Worm (Caenorhabditis elegans) whole organism, L2 larva: Measurements from ENCODE around the gene T16G12.3.

Source experiments
- alr-1 ChIP-seq: fragments of 150-350 bp; optimal IDR thresholded peaks from 2 replicates; lab custom pipeline; 2014; ENCODE audit warnings: missing biosample characterization, missing genetic modification characterization
- aly-2 ChIP-seq: fragments of 150-350 bp; optimal IDR thresholded peaks from 2 replicates; lab custom pipeline; 2014; ENCODE audit warnings: missing biosample characterization, missing genetic modification characterization
- ama-1 ChIP-seq: fragments of 150-350 bp; optimal IDR thresholded peaks from 2 replicates; lab custom pipeline; 2018; ENCODE audit warnings: inconsistent platforms
- blmp-1 ChIP-seq: sonication (generic microtip); optimal IDR thresholded peaks from 2 replicates; lab custom pipeline; 2017; ENCODE audit warnings: missing genetic modification characterization, mild to moderate bottlenecking, missing compliant biosample characterization, antibody characterized with exemption, moderate library complexity; ENCODE audit not compliant: insufficient read depth
- ceh-82 ChIP-seq: fragments of 150-350 bp; optimal IDR thresholded peaks from 2 replicates; lab custom pipeline; 2014; ENCODE audit warnings: missing biosample characterization, missing genetic modification characterization
- crh-2 ChIP-seq: sonication (generic microtip); optimal IDR thresholded peaks from 2 replicates; lab custom pipeline; 2017; ENCODE audit warnings: missing biosample characterization, missing genetic modification characterization
- dmd-4 ChIP-seq: sonication (generic microtip); optimal IDR thresholded peaks from 2 replicates; lab custom pipeline; 2017; ENCODE audit warnings: missing biosample characterization, missing genetic modification characterization
- egl-27 ChIP-seq: sonication (generic microtip); optimal IDR thresholded peaks from 3 replicates; lab custom pipeline; 2017; ENCODE audit warnings: missing biosample characterization, missing genetic modification reagents, missing genetic modification characterization
- elt-3 ChIP-seq: sonication (generic microtip); optimal IDR thresholded peaks from 2 replicates; lab custom pipeline; 2017; ENCODE audit warnings: missing biosample characterization, missing genetic modification characterization
- fos-1 ChIP-seq: fragments of 150-350 bp; optimal IDR thresholded peaks from 2 replicates; lab custom pipeline; 2014; ENCODE audit warnings: missing biosample characterization, missing genetic modification characterization
- gmeb-1 ChIP-seq: fragments of 150-350 bp; optimal IDR thresholded peaks from 2 replicates; lab custom pipeline; 2014; ENCODE audit warnings: missing biosample characterization, missing genetic modification characterization
- lin-11 ChIP-seq: fragments of 150-350 bp; sonication (generic microtip); optimal IDR thresholded peaks from 2 replicates; lab custom pipeline; 2014; ENCODE audit warnings: missing biosample characterization, missing genetic modification characterization, inconsistent platforms, mixed read lengths
- lin-13 ChIP-seq: fragments of 150-350 bp; optimal IDR thresholded peaks from 2 replicates; lab custom pipeline; 2014; ENCODE audit warnings: missing biosample characterization, missing genetic modification reagents, missing genetic modification characterization
- lsy-2 ChIP-seq, 2 experiments: fragments of 150-350 bp in 1 of 2; sonication (generic microtip) in 1 of 2; optimal IDR thresholded peaks; 2 replicates each; lab custom pipeline; 2014 to 2017; ENCODE audit warnings: missing biosample characterization in 2 of 2, missing genetic modification characterization in 2 of 2
- mbf-1 ChIP-seq: sonication (generic microtip); optimal IDR thresholded peaks from 2 replicates; lab custom pipeline; 2017; ENCODE audit warnings: missing biosample characterization, missing genetic modification characterization
- nhr-10 ChIP-seq: sonication (generic microtip); optimal IDR thresholded peaks from 2 replicates; lab custom pipeline; 2017; ENCODE audit warnings: missing biosample characterization, missing genetic modification characterization
- nhr-11 ChIP-seq: fragments of 150-350 bp; optimal IDR thresholded peaks from 2 replicates; lab custom pipeline; 2014; ENCODE audit warnings: missing biosample characterization, missing genetic modification characterization
- nhr-129 ChIP-seq: fragments of 150-350 bp; optimal IDR thresholded peaks from 2 replicates; lab custom pipeline; 2014; ENCODE audit warnings: missing biosample characterization, missing genetic modification characterization
- nhr-21 ChIP-seq: fragments of 150-350 bp; optimal IDR thresholded peaks from 2 replicates; lab custom pipeline; 2014; ENCODE audit warnings: missing biosample characterization, missing genetic modification characterization
- nhr-23 ChIP-seq: fragments of 150-350 bp; optimal IDR thresholded peaks from 2 replicates; lab custom pipeline; 2014; ENCODE audit warnings: missing biosample characterization, missing genetic modification reagents, missing genetic modification characterization
- nhr-237 ChIP-seq: fragments of 150-350 bp; optimal IDR thresholded peaks from 2 replicates; lab custom pipeline; 2014; ENCODE audit warnings: missing biosample characterization, missing genetic modification characterization
- nhr-25 ChIP-seq: fragments of 150-350 bp; sonication (generic microtip); optimal IDR thresholded peaks from 3 replicates; lab custom pipeline; 2014; ENCODE audit warnings: missing biosample characterization, missing genetic modification characterization
- nhr-6 ChIP-seq: fragments of 150-350 bp; optimal IDR thresholded peaks from 2 replicates; lab custom pipeline; 2014; ENCODE audit warnings: missing biosample characterization, missing genetic modification characterization
- sem-4 ChIP-seq: fragments of 150-350 bp; optimal IDR thresholded peaks from 2 replicates; lab custom pipeline; 2014; ENCODE audit warnings: missing biosample characterization, missing genetic modification reagents, missing genetic modification characterization
- skn-1 ChIP-seq: sonication (generic microtip); optimal IDR thresholded peaks from 2 replicates; lab custom pipeline; 2017; ENCODE audit warnings: missing biosample characterization, missing genetic modification characterization
- sma-9 ChIP-seq, 2 experiments: fragments of 150-350 bp in 1 of 2; sonication (generic microtip) in 1 of 2; optimal IDR thresholded peaks; 2 replicates each; lab custom pipeline; 2014 to 2016; ENCODE audit warnings: missing genetic modification characterization in 2 of 2, mild to moderate bottlenecking in 1 of 2, missing biosample characterization in 1 of 2, missing compliant biosample characterization in 1 of 2, missing genetic modification reagents in 1 of 2, moderate library complexity in 1 of 2
- snpc-4 ChIP-seq: fragments of 150-350 bp; optimal IDR thresholded peaks from 2 replicates; lab custom pipeline; 2014; ENCODE audit warnings: missing biosample characterization, missing genetic modification characterization
- unc-39 ChIP-seq: fragments of 150-350 bp; optimal IDR thresholded peaks from 2 replicates; lab custom pipeline; 2014; ENCODE audit warnings: missing biosample characterization, missing genetic modification characterization
- unc-55 ChIP-seq: fragments of 150-350 bp; sonication (generic microtip); optimal IDR thresholded peaks from 3 replicates; lab custom pipeline; 2014; ENCODE audit warnings: missing biosample characterization, missing genetic modification reagents, missing genetic modification characterization
- unc-62 ChIP-seq: fragments of 150-350 bp; optimal IDR thresholded peaks from 2 replicates; lab custom pipeline; 2014; ENCODE audit warnings: missing biosample characterization, missing genetic modification reagents, missing genetic modification characterization
- zag-1 ChIP-seq: fragments of 150-350 bp; optimal IDR thresholded peaks from 2 replicates; lab custom pipeline; 2014; ENCODE audit warnings: missing biosample characterization, missing genetic modification characterization
- ztf-1 ChIP-seq: fragments of 200-800 bp; sonication (Bioruptor generic); conservative IDR thresholded peaks from 2 replicates; pipeline ENCODE4 v1.3.6; 2022; ENCODE audit warnings: missing genetic modification characterization, missing compliant biosample characterization
- ztf-11 ChIP-seq: sonication (generic microtip); optimal IDR thresholded peaks from 2 replicates; lab custom pipeline; 2017; ENCODE audit warnings: missing biosample characterization, missing genetic modification characterization
- ztf-4 ChIP-seq: fragments of 150-350 bp; optimal IDR thresholded peaks from 2 replicates; lab custom pipeline; 2014; ENCODE audit warnings: missing biosample characterization, missing genetic modification characterization

T16G12.3 gene

DNA sequence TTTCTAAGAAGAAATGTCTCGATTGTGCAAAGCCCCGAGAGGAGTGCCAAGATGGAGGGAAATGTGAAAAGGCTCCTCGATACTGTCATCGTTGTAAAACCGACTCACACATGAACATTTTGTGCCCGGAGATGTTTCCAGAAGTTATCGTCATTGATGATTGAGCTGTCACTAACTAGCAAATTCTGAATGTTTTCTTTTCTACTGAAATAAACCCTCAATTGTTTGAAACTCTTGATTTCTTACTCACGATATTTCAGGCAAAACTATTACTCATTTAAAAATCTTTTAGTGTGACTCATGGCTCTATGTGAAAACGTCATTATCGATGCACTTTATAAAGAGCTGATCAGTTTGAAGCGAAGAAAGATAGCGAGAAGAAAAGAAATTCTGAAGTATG is 34.7 kb downstream of the T16G12.3 start, which contains the start of gene T16H12.13:
Gene T16H12.13 (plus strand): TSS at position 301 of the 400 bp plus-strand sequence.
- no peak for TF ChIP-seq unc-62
- no peak for TF ChIP-seq lin-11
- no peak for TF ChIP-seq dmd-4 (tag; lab: Kevin White, UChicago)
- no peak for TF ChIP-seq crh-2 (tag; lab: Kevin White, UChicago)
- no peak for TF ChIP-seq sma-9 (GFP tag; optimal IDR thresholded peaks at IDR 0.05; lab: Kevin White, UChicago)
- TF ChIP-seq sma-9 (tag; optimal IDR thresholded peaks at IDR 0.05; lab: Kevin White, UChicago) = no peak
- no peak for TF ChIP-seq lsy-2 (tag; optimal IDR thresholded peaks at IDR 0.05; lab: Kevin White, UChicago)
- no peak for TF ChIP-seq aly-2 (tag; lab: Kevin White, UChicago)
- TF ChIP-seq sem-4 (tag; lab: Kevin White, UChicago) = no peak
- TF ChIP-seq gmeb-1 (tag; lab: Kevin White, UChicago) = no peak
- TF ChIP-seq snpc-4 (tag; lab: Kevin White, UChicago) = no peak
- TF ChIP-seq blmp-1 (tag; lab: Kevin White, UChicago) = no peak
- no peak for TF ChIP-seq alr-1
- no peak for TF ChIP-seq zag-1 (tag; lab: Kevin White, UChicago)
- TF ChIP-seq lin-13 (GFP tag; lab: Kevin White, UChicago) = no peak
- TF ChIP-seq nhr-25 = no peak
- TF ChIP-seq nhr-21 = no peak
- TF ChIP-seq fos-1 (tag; lab: Kevin White, UChicago) = no peak

DNA sequence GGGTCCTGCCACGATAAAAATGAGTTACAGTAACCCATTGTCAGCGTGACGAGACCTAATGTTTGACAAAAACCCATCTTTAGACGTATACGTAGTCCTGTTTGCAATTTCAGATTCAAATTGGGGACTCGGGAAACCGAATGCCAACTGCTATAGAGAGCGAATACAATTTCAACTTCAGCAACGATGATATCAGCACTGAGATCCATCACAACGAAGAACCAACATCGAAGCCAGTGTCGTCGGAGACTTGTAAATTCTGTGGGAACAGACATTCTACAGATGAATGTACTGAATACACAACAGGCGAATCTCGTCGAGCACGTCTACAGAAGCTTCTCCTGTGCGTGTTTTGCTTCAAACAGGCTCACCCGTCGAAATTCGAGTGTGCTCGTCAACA is 35.2 kb downstream of the T16G12.3 start:
- TF ChIP-seq nhr-237 (no peak), unc-55 (GFP tag; lab: Kevin White, UChicago) (no peak), zag-1 (tag; lab: Kevin White, UChicago) (no peak), ama-1 (no peak), ztf-4 (tag; lab: Kevin White, UChicago) (no peak), elt-3 (tag; lab: Kevin White, UChicago) (no peak), mbf-1 (tag; lab: Kevin White, UChicago) (no peak), blmp-1 (tag; lab: Kevin White, UChicago) (no peak), lsy-2 (tag; optimal IDR thresholded peaks at IDR 0.05; lab: Kevin White, UChicago) (no peak), dmd-4 (tag; lab: Kevin White, UChicago) (no peak), ztf-1 (GFP tag; lab: Robert Waterston, UW) (no peak)

DNA sequence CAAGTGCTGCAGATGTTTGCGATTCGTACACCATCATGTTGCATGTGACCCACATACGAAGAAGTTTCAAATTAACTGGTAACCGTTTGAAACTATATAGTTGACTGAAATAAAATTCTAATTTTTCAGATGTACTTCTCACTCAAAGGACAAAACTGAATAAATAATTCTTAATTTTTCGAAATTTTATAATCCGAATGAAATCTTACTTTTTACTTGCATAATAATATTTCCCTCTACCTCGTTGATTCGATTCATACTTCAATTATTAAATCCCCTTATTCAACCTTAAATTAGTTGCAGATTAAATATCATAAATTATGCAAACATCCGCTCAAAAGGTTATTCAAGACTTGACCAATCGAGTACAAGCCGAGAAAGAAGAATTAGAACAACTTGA is 35.6 kb downstream of the T16G12.3 start, which contains the start of gene T16H12.2:
Gene T16H12.2 (plus strand): TSS at position 301 of the 400 bp plus-strand sequence.
- TF ChIP-seq lsy-2 (tag; optimal IDR thresholded peaks at IDR 0.05; lab: Kevin White, UChicago) = no peak
- no peak for TF ChIP-seq elt-3 (tag; lab: Kevin White, UChicago)
- TF ChIP-seq, all 48 proteins: peak for 0

DNA sequence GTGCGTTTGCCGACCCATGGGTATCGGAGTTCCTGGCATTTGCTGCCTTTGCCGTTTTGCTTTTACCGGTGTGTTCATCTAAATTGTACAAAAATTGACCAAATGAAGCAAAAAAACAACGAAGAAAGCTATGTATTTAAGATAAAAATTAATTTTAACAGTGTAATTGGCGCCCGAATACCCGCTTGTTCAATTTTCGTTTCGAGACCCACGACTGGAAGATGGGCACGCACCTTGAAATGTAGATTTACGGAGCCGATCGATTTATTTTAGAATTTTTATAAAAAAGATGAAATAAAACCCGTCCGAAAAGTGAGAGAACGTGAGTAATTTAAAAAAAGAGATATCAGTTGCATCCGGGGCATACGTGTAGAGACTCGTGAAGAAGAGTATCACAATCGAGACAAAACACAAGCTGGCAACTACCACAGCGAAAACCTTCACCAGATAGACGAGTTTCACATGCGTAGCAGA is 38.1 kb downstream of the T16G12.3 start, which contains the start of gene hal-2:
Gene hal-2 (minus strand): TSS at position 424 of the 474 bp plus-strand sequence.
- TF ChIP-seq blmp-1 (tag; lab: Kevin White, UChicago) = no peak
- TF ChIP-seq nhr-129 = no peak
- no peak for TF ChIP-seq alr-1
- no peak for TF ChIP-seq ztf-11 (tag; lab: Kevin White, UChicago)
- TF ChIP-seq nhr-10 (tag; lab: Kevin White, UChicago) = no peak
- TF ChIP-seq ceh-82 (tag; lab: Kevin White, UChicago) = no peak
- no peak for TF ChIP-seq egl-27 (tag; lab: Kevin White, UChicago)
- TF ChIP-seq ztf-4 (tag; lab: Kevin White, UChicago) = no peak
- no peak for TF ChIP-seq skn-1
- no peak for TF ChIP-seq unc-62
- no peak for TF ChIP-seq nhr-11 (tag; lab: Kevin White, UChicago)
- TF ChIP-seq fos-1 (tag; lab: Kevin White, UChicago) = no peak
- no peak for TF ChIP-seq lin-11
- TF ChIP-seq nhr-6 (tag; lab: Kevin White, UChicago) = no peak
- no peak for TF ChIP-seq ama-1
- no peak for TF ChIP-seq zag-1 (tag; lab: Kevin White, UChicago)
- no peak for TF ChIP-seq unc-39 (tag; lab: Kevin White, UChicago)
- TF ChIP-seq sma-9 (GFP tag; optimal IDR thresholded peaks at IDR 0.05; lab: Kevin White, UChicago) = no peak
- TF ChIP-seq sma-9 (tag; optimal IDR thresholded peaks at IDR 0.05; lab: Kevin White, UChicago) = no peak
- TF ChIP-seq nhr-23 (tag; lab: Kevin White, UChicago) = no peak
